Fruit fly (Drosophila melanogaster) whole organism: ENCODE measurements around the gene geko.

Experiments used
- CG8478 ChIP-seq: fragments of >200 bp; optimal IDR thresholded peaks from 2 replicates; lab custom pipeline; 2018; ENCODE audit warnings: inconsistent platforms
- pan ChIP-seq: fragments of >200 bp; optimal IDR thresholded peaks from 2 replicates; lab custom pipeline; 2017
- usp ChIP-seq: fragments of >200 bp; optimal IDR thresholded peaks from 2 replicates; lab custom pipeline; 2017; ENCODE audit warnings: missing biosample characterization, missing genetic modification characterization, mixed read lengths

DNA sequence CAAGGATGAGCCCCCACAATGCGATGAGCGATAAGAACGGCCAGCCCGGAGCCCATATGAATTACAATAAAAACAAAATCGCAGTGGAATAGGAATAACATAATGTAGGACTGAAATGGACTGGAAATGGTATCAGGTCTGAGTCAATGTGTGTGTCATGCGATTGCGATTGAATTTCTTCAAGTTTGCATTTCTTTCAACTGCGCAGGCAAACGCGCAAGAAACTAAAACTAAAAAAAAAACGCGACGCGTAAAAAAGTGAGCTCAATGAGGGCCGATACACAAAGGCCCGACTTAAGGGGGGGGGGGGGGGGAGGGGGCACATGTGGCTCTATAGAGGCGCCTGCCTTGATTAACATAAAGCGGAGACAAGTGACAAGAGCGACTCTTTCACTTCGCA is 31.9 kb downstream of the geko start:
- TF ChIP-seq usp (GFP tag; lab: Kevin White, UChicago) (no peak), CG8478 (lab: Kevin White, UChicago) (no peak), pan (no peak)
